Worm (Caenorhabditis elegans): Measurements from ENCODE around the gene fbxb-49.

fbxb-49 gene

ce11 chrII:1607575-1607974 lies 39.3 kb downstream of the fbxb-49 start:
- TF ChIP-seq blmp-1 (tag; optimal IDR thresholded peaks at IDR 0.05; ENCODE audit: insufficient read depth) (no peak), nhr-11 (tag; optimal IDR thresholded peaks at IDR 0.05) (no peak), fos-1 (tag; optimal IDR thresholded peaks at IDR 0.05) (peak; percentile 71), sem-4 (tag; optimal IDR thresholded peaks at IDR 0.05) (no peak)

ce11 chrII:1608915-1609314 lies 40.6 kb downstream of the fbxb-49 start:
- TF ChIP-seq F13H6.1 (tag; optimal IDR thresholded peaks at IDR 0.05) = no peak
- TF ChIP-seq crh-2 (tag; optimal IDR thresholded peaks at IDR 0.05) = peak; percentile 3
- TF ChIP-seq fos-1 (tag; optimal IDR thresholded peaks at IDR 0.05) = peak; percentile 59
- no peak for TF ChIP-seq nhr-237 (tag; optimal IDR thresholded peaks at IDR 0.05)

ce11 chrII:1610630-1611029 lies 42.3 kb downstream of the fbxb-49 start, which contains the start of gene fbxa-163:
fbxa-163 (minus strand) TSS chrII:1610730.
- no peak for TF ChIP-seq ceh-82 (tag; optimal IDR thresholded peaks at IDR 0.05)
- no peak for TF ChIP-seq C34F6.9 (tag; optimal IDR thresholded peaks at IDR 0.05)
- no peak for TF ChIP-seq lin-11 (tag; optimal IDR thresholded peaks at IDR 0.05)
- no peak for TF ChIP-seq mab-5 (tag; optimal IDR thresholded peaks at IDR 0.05)
- no peak for TF ChIP-seq nhr-6 (tag; optimal IDR thresholded peaks at IDR 0.05)
- TF ChIP-seq aly-2 (tag; optimal IDR thresholded peaks at IDR 0.05) = no peak
- TF ChIP-seq crh-2 (tag; optimal IDR thresholded peaks at IDR 0.05) = no peak
- no peak for TF ChIP-seq sma-3 (GFP tag; optimal IDR thresholded peaks at IDR 0.05)
- TF ChIP-seq F13H6.1 (tag; optimal IDR thresholded peaks at IDR 0.05) = no peak
- no peak for TF ChIP-seq gmeb-1 (tag; optimal IDR thresholded peaks at IDR 0.05)
- TF ChIP-seq skn-1 (tag; optimal IDR thresholded peaks at IDR 0.05) = no peak
- no peak for TF ChIP-seq unc-39 (tag; optimal IDR thresholded peaks at IDR 0.05)
- no peak for TF ChIP-seq ceh-16 (tag; optimal IDR thresholded peaks at IDR 0.05)
- no peak for TF ChIP-seq peb-1 (tag; optimal IDR thresholded peaks at IDR 0.05)

- TF ChIP-seq snpc-4 (tag; optimal IDR thresholded peaks at IDR 0.05) = no peak
- no peak for TF ChIP-seq elt-1 (tag; optimal IDR thresholded peaks at IDR 0.05)
- TF ChIP-seq nhr-6 (tag; optimal IDR thresholded peaks at IDR 0.05) = no peak
- no peak for TF ChIP-seq nhr-237 (tag; optimal IDR thresholded peaks at IDR 0.05)
- no peak for TF ChIP-seq zag-1 (tag; optimal IDR thresholded peaks at IDR 0.05)
- TF ChIP-seq ztf-1 (GFP tag; conservative IDR thresholded peaks at IDR 0.05) = no peak
- TF ChIP-seq fos-1 (tag; optimal IDR thresholded peaks at IDR 0.05) = no peak
- TF ChIP-seq sma-9 (GFP tag; optimal IDR thresholded peaks at IDR 0.05) = no peak
- no peak for TF ChIP-seq sma-9 (tag; optimal IDR thresholded peaks at IDR 0.05)
- TF ChIP-seq lin-11 (tag; optimal IDR thresholded peaks at IDR 0.05) = no peak
- no peak for TF ChIP-seq unc-62 (GFP tag; optimal IDR thresholded peaks at IDR 0.05)
- TF ChIP-seq dmd-4 (tag; optimal IDR thresholded peaks at IDR 0.05) = no peak
- no peak for TF ChIP-seq egl-27 (tag; optimal IDR thresholded peaks at IDR 0.05)
- no peak for TF ChIP-seq aly-2 (tag; optimal IDR thresholded peaks at IDR 0.05)
- TF ChIP-seq mbf-1 (tag; optimal IDR thresholded peaks at IDR 0.05) = no peak
- no peak for TF ChIP-seq sma-3 (GFP tag; optimal IDR thresholded peaks at IDR 0.05)
- TF ChIP-seq lsy-2 (tag; optimal IDR thresholded peaks at IDR 0.05) = no peak
- no peak for TF ChIP-seq lin-13 (GFP tag; optimal IDR thresholded peaks at IDR 0.05)
- TF ChIP-seq elt-3 (tag; optimal IDR thresholded peaks at IDR 0.05) = no peak
- no peak for TF ChIP-seq nhr-11 (tag; optimal IDR thresholded peaks at IDR 0.05)
- TF ChIP-seq ZK546.5 (tag; optimal IDR thresholded peaks at IDR 0.05) = no peak
Observed at ce11 chrII:1613972-1614371, 45.7 kb downstream of the fbxb-49 start, which contains the start of gene fbxa-164. fbxa-164 (minus strand) TSS chrII:1614072.

ce11 chrII:1616382-1616781 lies 48.1 kb downstream of the fbxb-49 start, which contains the start of gene fbxa-165:
fbxa-165 (minus strand) TSS chrII:1616482.
- no peak for TF ChIP-seq dmd-4 (tag; optimal IDR thresholded peaks at IDR 0.05)
- no peak for TF ChIP-seq alr-1 (tag; optimal IDR thresholded peaks at IDR 0.05)
- no peak for TF ChIP-seq aly-2 (tag; optimal IDR thresholded peaks at IDR 0.05)
- no peak for TF ChIP-seq blmp-1 (tag; optimal IDR thresholded peaks at IDR 0.05; ENCODE audit: insufficient read depth)
- TF ChIP-seq lin-11 (tag; optimal IDR thresholded peaks at IDR 0.05) = no peak
- TF ChIP-seq lin-13 (GFP tag; optimal IDR thresholded peaks at IDR 0.05) = no peak
- TF ChIP-seq elt-3 (tag; optimal IDR thresholded peaks at IDR 0.05) = no peak
- no peak for TF ChIP-seq fos-1 (tag; optimal IDR thresholded peaks at IDR 0.05)
- TF ChIP-seq unc-55 (GFP tag; optimal IDR thresholded peaks at IDR 0.05) = no peak
- no peak for TF ChIP-seq ztf-11 (tag; optimal IDR thresholded peaks at IDR 0.05)
- TF ChIP-seq sma-9 (GFP tag; optimal IDR thresholded peaks at IDR 0.05) = no peak
- TF ChIP-seq sma-9 (tag; optimal IDR thresholded peaks at IDR 0.05) = no peak
- TF ChIP-seq nhr-10 (tag; optimal IDR thresholded peaks at IDR 0.05) = no peak
- no peak for TF ChIP-seq ztf-4 (tag; optimal IDR thresholded peaks at IDR 0.05)
- TF ChIP-seq zag-1 (tag; optimal IDR thresholded peaks at IDR 0.05) = no peak

Data from whole organism, L2 larva.